Fruit fly (Drosophila melanogaster): ENCODE measurements around the gene CG15695.
A peak's percentile ranks its signal among the peaks of the same experiment; 100 is the strongest.

The CG15695 gene

DNA sequence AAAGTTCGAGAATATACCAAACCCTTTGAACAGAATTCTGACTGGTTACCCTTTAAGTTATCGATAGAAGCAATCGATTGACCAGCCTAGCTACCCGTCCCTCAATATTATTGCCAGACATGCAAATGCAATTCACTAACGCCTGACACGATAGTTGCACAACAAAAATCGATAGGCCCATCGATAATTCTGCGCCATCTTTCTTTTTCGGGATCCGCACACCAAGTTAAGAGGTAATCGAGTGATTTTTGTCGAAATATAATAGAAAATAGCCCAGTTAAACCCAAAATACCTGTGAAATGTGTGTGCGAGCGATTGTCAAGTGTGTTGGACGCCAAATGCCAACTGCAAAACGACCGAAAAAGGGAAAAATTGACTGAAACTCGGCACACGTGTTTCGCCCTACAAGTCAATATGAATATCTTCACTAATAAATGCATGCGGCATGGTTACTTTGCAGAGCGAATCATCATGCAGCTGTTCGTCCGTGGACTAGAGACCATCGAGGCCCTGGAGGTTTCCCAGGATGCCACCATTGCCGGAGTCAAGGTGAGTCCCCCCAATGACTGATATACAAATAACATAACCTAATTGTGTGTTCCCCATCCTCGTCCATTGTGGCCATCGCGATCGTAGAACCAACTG is 8.6 kb downstream of the CG15695 start, which contains the start of gene RpS30 (continued):
- TF ChIP-seq CkIIα-i1 (GFP tag; IDR thresholded peaks at IDR 0.05) (no peak), CG6813 (GFP tag; optimal IDR thresholded peaks at IDR 0.05) (peak; percentile 18), Doc2 (GFP tag; IDR thresholded peaks at IDR 0.05) (no peak), CG1792 (GFP tag; optimal IDR thresholded peaks at IDR 0.05) (peak; percentile 41), cas (GFP tag; IDR thresholded peaks at IDR 0.05) (no peak), CG32772 (GFP tag; IDR thresholded peaks at IDR 0.05) (no peak), Sox102F (GFP tag; optimal IDR thresholded peaks at IDR 0.05) (no peak), Trl (optimal IDR thresholded peaks at IDR 0.05) (no peak), Trl (GFP tag; optimal IDR thresholded peaks at IDR 0.05) (peak; percentile 48), CG16779 (GFP tag; IDR thresholded peaks at IDR 0.05) (0 out of 2 replicates have a peak, but pooled peaks have one; percentile 10), fd3F (GFP tag; optimal IDR thresholded peaks at IDR 0.05) (no peak), Elba2 (GFP tag; optimal IDR thresholded peaks at IDR 0.05) (no peak), CG13775 (GFP tag; optimal IDR thresholded peaks at IDR 0.05) (peak; percentile 62), lola (GFP tag; optimal IDR thresholded peaks at IDR 0.05) (no peak), trem (tag; optimal IDR thresholded peaks at IDR 0.05) (peak; percentile 87), Optix (GFP tag; IDR thresholded peaks at IDR 0.05) (no peak), CG4328 (GFP tag; optimal IDR thresholded peaks at IDR 0.05) (no peak), CG11695 (GFP tag; IDR thresholded peaks at IDR 0.05) (no peak), psq (GFP tag; optimal IDR thresholded peaks at IDR 0.05) (no peak), CG9817 (tag; optimal IDR thresholded peaks at IDR 0.05) (peak; percentile 42), CG8478 (optimal IDR thresholded peaks at IDR 0.05) (no peak), CG43689 (GFP tag; IDR thresholded peaks at IDR 0.05) (no peak), Poxn (GFP tag; IDR thresholded peaks at IDR 0.05) (no peak), aop (GFP tag; IDR thresholded peaks at IDR 0.05) (no peak), tio (GFP tag; optimal IDR thresholded peaks at IDR 0.05) (no peak), CG7357 (GFP tag; IDR thresholded peaks at IDR 0.05) (no peak), CG5245 (GFP tag; optimal IDR thresholded peaks at IDR 0.05) (peak; percentile 35), CG6272 (GFP tag; IDR thresholded peaks at IDR 0.05) (no peak), twi (tag; optimal IDR thresholded peaks at IDR 0.05) (peak; percentile 38), dpn (GFP tag; optimal IDR thresholded peaks at IDR 0.05) (peak; percentile 29 to 46), CG8765 (GFP tag; IDR thresholded peaks at IDR 0.05) (no peak), CG13287 (GFP tag; IDR thresholded peaks at IDR 0.05; ENCODE audit: partially characterized antibody) (peak; percentile 98), sd (tag; optimal IDR thresholded peaks at IDR 0.05) (no peak), unc-4 (GFP tag; IDR thresholded peaks at IDR 0.05; ENCODE audit: partially characterized antibody) (peak; percentile 98), Max (GFP tag; optimal IDR thresholded peaks at IDR 0.05) (peak; percentile 49), Dfd (GFP tag; optimal IDR thresholded peaks at IDR 0.05) (no peak), CG18619 (GFP tag; optimal IDR thresholded peaks at IDR 0.05) (peak; percentile 5), CG4424 (GFP tag; optimal IDR thresholded peaks at IDR 0.05) (peak; percentile 3), dm (GFP tag; optimal IDR thresholded peaks at IDR 0.05) (peak; percentile 91), odd (GFP tag; optimal IDR thresholded peaks at IDR 0.05) (no peak), B-H2 (GFP tag; optimal IDR thresholded peaks at IDR 0.05) (peak; percentile 65), Drgx (GFP tag; IDR thresholded peaks at IDR 0.05) (no peak), CG14667 (GFP tag; IDR thresholded peaks at IDR 0.05) (no peak), CG13123 (GFP tag; optimal IDR thresholded peaks at IDR 0.05) (no peak), lbe (GFP tag; optimal IDR thresholded peaks at IDR 0.05) (peak; percentile 45), Hr39 (optimal IDR thresholded peaks at IDR 0.05) (no peak), tgo (GFP tag; IDR thresholded peaks at IDR 0.05) (no peak), kni (GFP tag; optimal IDR thresholded peaks at IDR 0.05) (no peak), CG34376 (GFP tag; optimal IDR thresholded peaks at IDR 0.05) (peak; percentile 44), CG12391 (tag; optimal IDR thresholded peaks at IDR 0.05) (peak; percentile 56), MBD-R2 (GFP tag; IDR thresholded peaks at IDR 0.05) (peak; percentile 43; the same call in 1 of the 2 replicates), org-1 (GFP tag; optimal IDR thresholded peaks at IDR 0.05) (no peak)
